Fruit fly (Drosophila melanogaster) whole organism, prepupa: ENCODE data around the gene CG17029.

Experiments
- Blimp-1 ChIP-seq: fragments of 200-800 bp; sonication (Bioruptor generic); optimal IDR thresholded peaks from 3 replicates; lab custom pipeline; 2017; ENCODE audit warnings: missing biosample characterization, missing genetic modification characterization, mild to moderate bottlenecking, moderate library complexity, missing genetic modification reagents
- CG10631 ChIP-seq: fragments of 200-800 bp; sonication (Bioruptor generic); optimal IDR thresholded peaks from 2 replicates; lab custom pipeline; 2016; ENCODE audit warnings: missing biosample characterization, missing genetic modification characterization
- CG11294 ChIP-seq: fragments of 200-800 bp; sonication (Bioruptor generic); IDR thresholded peaks from 2 replicates; pipeline ENCODE4 v1.3.6; 2022; ENCODE audit warnings: missing biosample characterization, missing genetic modification characterization
- CG11762 ChIP-seq: fragments of 200-800 bp; sonication (Bioruptor generic); optimal IDR thresholded peaks from 3 replicates; lab custom pipeline; 2016; ENCODE audit warnings: missing biosample characterization, missing genetic modification characterization; ENCODE audit not compliant: insufficient read depth
- CG11902 ChIP-seq: fragments of 200-800 bp; sonication (Bioruptor generic); optimal IDR thresholded peaks from 3 replicates; lab custom pipeline; 2016; ENCODE audit warnings: missing biosample characterization, missing genetic modification characterization
- CG15336 ChIP-seq: fragments of 200-800 bp; sonication (Bioruptor generic); IDR thresholded peaks from 2 replicates; pipeline ENCODE4 v1.3.6; 2022; ENCODE audit warnings: missing biosample characterization, missing genetic modification characterization
- CG1621 ChIP-seq: fragments of 200-800 bp; sonication (Bioruptor generic); optimal IDR thresholded peaks from 3 replicates; lab custom pipeline; 2018; ENCODE audit warnings: missing biosample characterization, mild to moderate bottlenecking, missing genetic modification characterization
- CG3032 ChIP-seq: fragments of 200-800 bp; optimal IDR thresholded peaks from 2 replicates; lab custom pipeline; 2019; ENCODE audit warnings: missing biosample characterization, mild to moderate bottlenecking, missing genetic modification characterization, moderate library complexity
- CG31627 ChIP-seq: fragments of 200-800 bp; sonication (Bioruptor generic); optimal IDR thresholded peaks from 3 replicates; lab custom pipeline; 2016; ENCODE audit warnings: missing biosample characterization, missing genetic modification characterization
- CG32006 ChIP-seq: fragments of 200-800 bp; sonication (Bioruptor generic); optimal IDR thresholded peaks from 3 replicates; lab custom pipeline; 2017; ENCODE audit warnings: missing biosample characterization, mild to moderate bottlenecking, missing genetic modification characterization
- CG34406 ChIP-seq: fragments of 200-800 bp; sonication (Bioruptor generic); optimal IDR thresholded peaks from 3 replicates; lab custom pipeline; 2016; ENCODE audit warnings: missing biosample characterization, missing genetic modification characterization
- CG3919 ChIP-seq: fragments of 200-800 bp; sonication (Bioruptor generic); optimal IDR thresholded peaks from 3 replicates; lab custom pipeline; 2016; ENCODE audit warnings: missing biosample characterization, missing genetic modification characterization
- CG6163 ChIP-seq: fragments of 200-800 bp; sonication (Bioruptor generic); IDR thresholded peaks from 3 replicates; pipeline ENCODE4 v1.3.6; 2022; ENCODE audit warnings: missing biosample characterization, missing genetic modification characterization
- CG6276 ChIP-seq: fragments of 200-800 bp; sonication (Bioruptor generic); optimal IDR thresholded peaks from 2 replicates; lab custom pipeline; 2017; ENCODE audit warnings: missing biosample characterization, mild to moderate bottlenecking, missing genetic modification characterization
- CG6792 ChIP-seq: fragments of 200-800 bp; sonication (Bioruptor generic); optimal IDR thresholded peaks from 3 replicates; lab custom pipeline; 2016; ENCODE audit warnings: missing biosample characterization, missing genetic modification characterization
- CG7368 ChIP-seq: fragments of 200-800 bp; sonication (Bioruptor generic); optimal IDR thresholded peaks from 3 replicates; lab custom pipeline; 2016; ENCODE audit warnings: missing biosample characterization, missing genetic modification characterization
- CG8119 ChIP-seq: fragments of 200-800 bp; sonication (Bioruptor generic); IDR thresholded peaks from 3 replicates; pipeline ENCODE4 v1.3.6; 2022; ENCODE audit warnings: missing biosample characterization, missing genetic modification characterization
- CG8319 ChIP-seq: fragments of 200-800 bp; sonication (Bioruptor generic); optimal IDR thresholded peaks from 3 replicates; lab custom pipeline; 2016; ENCODE audit warnings: missing biosample characterization, missing genetic modification characterization
- CG8632 ChIP-seq: fragments of 200-800 bp; sonication (Bioruptor generic); optimal IDR thresholded peaks from 3 replicates; lab custom pipeline; 2016; ENCODE audit warnings: missing biosample characterization, missing genetic modification characterization
- Eip75B ChIP-seq: fragments of 200-800 bp; sonication (Bioruptor generic); optimal IDR thresholded peaks from 3 replicates; lab custom pipeline; 2016; ENCODE audit warnings: missing biosample characterization, missing genetic modification characterization
- Eip78C ChIP-seq: fragments of 200-800 bp; sonication (Bioruptor generic); peaks from one replicate; lab custom pipeline; 2016; ENCODE audit warnings: missing biosample characterization, missing genetic modification characterization
- Eip93F ChIP-seq: fragments of 200-800 bp; sonication (Bioruptor generic); optimal IDR thresholded peaks from 2 replicates; lab custom pipeline; 2016; ENCODE audit warnings: missing biosample characterization, mild to moderate bottlenecking, missing genetic modification characterization
- Ets21C ChIP-seq: fragments of 200-800 bp; sonication (Bioruptor generic); optimal IDR thresholded peaks from 3 replicates; lab custom pipeline; 2016; ENCODE audit warnings: missing biosample characterization, missing genetic modification characterization
- Gug ChIP-seq: fragments of 200-800 bp; sonication (Bioruptor generic); IDR thresholded peaks from 2 replicates; pipeline ENCODE4 v1.3.6; 2022; ENCODE audit warnings: missing biosample characterization, missing genetic modification characterization
- Hr39 ChIP-seq: fragments of 200-800 bp; sonication (Bioruptor generic); optimal IDR thresholded peaks from 2 replicates; lab custom pipeline; 2016; ENCODE audit warnings: missing biosample characterization, missing genetic modification characterization
- Hr4 ChIP-seq: fragments of 200-800 bp; sonication (Bioruptor generic); optimal IDR thresholded peaks from 3 replicates; lab custom pipeline; 2016; ENCODE audit warnings: missing biosample characterization, missing genetic modification characterization
- Met ChIP-seq: fragments of 200-800 bp; sonication (Bioruptor generic); optimal IDR thresholded peaks from 3 replicates; lab custom pipeline; 2016; ENCODE audit warnings: missing biosample characterization, missing genetic modification characterization
- Smox ChIP-seq: fragments of 200-800 bp; sonication (Bioruptor generic); optimal IDR thresholded peaks from 3 replicates; lab custom pipeline; 2016; ENCODE audit warnings: missing biosample characterization, missing genetic modification characterization
- Sox102F ChIP-seq: fragments of 200-800 bp; sonication (Bioruptor generic); optimal IDR thresholded peaks from 2 replicates; lab custom pipeline; 2016; ENCODE audit warnings: missing biosample characterization, mild to moderate bottlenecking, missing genetic modification characterization
- Sox14 ChIP-seq: fragments of 200-800 bp; sonication (Bioruptor generic); optimal IDR thresholded peaks from 3 replicates; lab custom pipeline; 2016; ENCODE audit warnings: missing biosample characterization, missing genetic modification characterization
- Sox15 ChIP-seq: fragments of 200-800 bp; sonication (Bioruptor generic); optimal IDR thresholded peaks from 3 replicates; lab custom pipeline; 2016; ENCODE audit warnings: missing biosample characterization, missing genetic modification characterization
- acj6 ChIP-seq: fragments of 200-800 bp; sonication (Bioruptor generic); optimal IDR thresholded peaks from 3 replicates; lab custom pipeline; 2016; ENCODE audit warnings: missing biosample characterization, missing genetic modification characterization
- cyc ChIP-seq: fragments of 200-800 bp; sonication (Bioruptor generic); optimal IDR thresholded peaks from 3 replicates; lab custom pipeline; 2016; ENCODE audit warnings: missing biosample characterization, missing genetic modification characterization
- dsx ChIP-seq: fragments of 200-800 bp; optimal IDR thresholded peaks from 3 replicates; lab custom pipeline; 2019; ENCODE audit warnings: missing biosample characterization, mild to moderate bottlenecking, missing genetic modification characterization, moderate library complexity; ENCODE audit not compliant: poor library complexity, severe bottlenecking
- esn ChIP-seq: fragments of 200-800 bp; sonication (Bioruptor generic); optimal IDR thresholded peaks from 2 replicates; lab custom pipeline; 2016; ENCODE audit warnings: missing biosample characterization, mild to moderate bottlenecking, missing genetic modification characterization, moderate library complexity
- fd85E ChIP-seq: fragments of 200-800 bp; sonication (Bioruptor generic); optimal IDR thresholded peaks from 3 replicates; lab custom pipeline; 2016; ENCODE audit warnings: missing biosample characterization, missing genetic modification characterization
- fkh ChIP-seq: fragments of 200-800 bp; sonication (Bioruptor generic); optimal IDR thresholded peaks from 3 replicates; lab custom pipeline; 2017; ENCODE audit warnings: missing biosample characterization, mild to moderate bottlenecking, missing genetic modification characterization, moderate library complexity
- lz ChIP-seq: fragments of 200-800 bp; sonication (Bioruptor generic); optimal IDR thresholded peaks from 3 replicates; lab custom pipeline; 2016; ENCODE audit warnings: missing biosample characterization, missing genetic modification characterization
- net ChIP-seq: fragments of 200-800 bp; sonication (Bioruptor generic); optimal IDR thresholded peaks from 3 replicates; lab custom pipeline; 2016; ENCODE audit warnings: missing biosample characterization, missing genetic modification characterization
- pdm3 ChIP-seq: fragments of 200-800 bp; sonication (Bioruptor generic); optimal IDR thresholded peaks from 3 replicates; lab custom pipeline; 2016; ENCODE audit warnings: missing biosample characterization, missing genetic modification characterization
- salr ChIP-seq, 2 experiments: fragments of 200-800 bp; sonication (Bioruptor generic); optimal IDR thresholded peaks; 3 replicates each; lab custom pipeline; 2016 to 2018; ENCODE audit warnings: missing biosample characterization in 2 of 2, missing genetic modification characterization in 2 of 2, mild to moderate bottlenecking in 1 of 2
- spab ChIP-seq: fragments of 200-800 bp; sonication (Bioruptor generic); optimal IDR thresholded peaks from 2 replicates; lab custom pipeline; 2017; ENCODE audit warnings: missing biosample characterization, mild to moderate bottlenecking, missing genetic modification characterization, missing genetic modification reagents
- ss ChIP-seq, 2 experiments: fragments of 200-800 bp; sonication (Bioruptor generic); optimal IDR thresholded peaks; 2 replicates in 1 of 2; 3 replicates in 1 of 2; lab custom pipeline; 2017 to 2018; ENCODE audit warnings: mild to moderate bottlenecking in 2 of 2, missing biosample characterization in 2 of 2, missing genetic modification characterization in 2 of 2, moderate library complexity in 1 of 2
- svp ChIP-seq: fragments of 200-800 bp; sonication (Bioruptor generic); peaks from one replicate; lab custom pipeline; 2016; ENCODE audit warnings: missing biosample characterization, missing genetic modification characterization
- topi ChIP-seq: fragments of 200-800 bp; sonication (Bioruptor generic); optimal IDR thresholded peaks from 3 replicates; lab custom pipeline; 2016; ENCODE audit warnings: missing biosample characterization, missing genetic modification characterization
- vri ChIP-seq: fragments of 200-800 bp; sonication (Bioruptor generic); optimal IDR thresholded peaks from 3 replicates; lab custom pipeline; 2016; ENCODE audit warnings: missing biosample characterization, mild to moderate bottlenecking, missing genetic modification characterization

The CG17029 gene

DNA sequence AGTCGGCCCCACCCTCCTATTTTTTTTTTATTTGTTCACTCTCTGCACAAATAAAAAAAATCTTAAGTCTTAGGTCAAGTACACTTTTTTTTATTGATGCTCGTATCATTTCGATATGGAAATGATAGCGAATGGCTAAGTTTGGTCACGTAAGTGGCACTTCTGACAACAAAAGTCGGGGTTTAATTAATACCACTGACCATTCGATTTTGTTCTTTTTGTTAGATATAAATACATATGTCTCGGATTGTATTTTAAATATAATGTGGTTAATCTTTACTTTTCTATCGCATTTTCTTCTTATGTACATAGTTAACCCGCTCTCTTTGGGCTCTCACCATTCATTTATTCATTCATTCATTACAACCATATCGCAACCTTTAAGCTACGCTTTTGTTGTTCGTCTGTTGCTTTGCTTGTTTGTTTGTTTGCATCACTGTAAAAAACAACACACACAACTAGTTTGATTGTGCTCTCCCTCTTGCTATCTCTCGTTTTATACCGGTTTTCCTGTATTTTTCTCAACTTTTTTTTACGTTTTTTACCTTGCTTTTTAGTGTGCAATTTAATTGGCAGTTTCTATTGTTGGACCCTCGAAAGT, 25.5 kb downstream of the CG17029 start (continued):
- TF ChIP-seq CG1621 (tag; lab: Kevin White, UChicago) (no peak), CG3032 (peak; percentile 8), Eip75B (no peak), Blimp-1 (GFP tag; lab: Kevin White, UChicago) (no peak), Ets21C (no peak), esn (GFP tag; lab: Kevin White, UChicago) (no peak), vri (GFP tag; lab: Kevin White, UChicago) (no peak), Eip78C (GFP tag; lab: Kevin White, UChicago) (peak; percentile 86), svp (GFP tag; lab: Kevin White, UChicago) (peak; percentile 48), lz (GFP tag; lab: Kevin White, UChicago) (no peak), CG11762 (GFP tag; lab: Kevin White, UChicago) (no peak), CG32006 (peak; percentile 80), fd85E (GFP tag; lab: Kevin White, UChicago) (no peak)
- TF ChIP-seq, all 60 proteins: peak for 29

- TF ChIP-seq fkh (GFP tag; lab: Kevin White, UChicago): peak; percentile 53
- peak; percentile 42 for TF ChIP-seq esn (GFP tag; lab: Kevin White, UChicago)
- TF ChIP-seq CG6276: peak; percentile 89
- TF ChIP-seq acj6 (GFP tag; lab: Kevin White, UChicago): peak; percentile 57
- peak; percentile 47 for TF ChIP-seq Smox (GFP tag; lab: Kevin White, UChicago)
- TF ChIP-seq ss (GFP tag; optimal IDR thresholded peaks at IDR 0.05; lab: Kevin White, UChicago): peak; percentile 70 to 85
- peak; percentile 28 for TF ChIP-seq Eip75B
- TF ChIP-seq CG8119 (GFP tag; lab: Robert Waterston, UW): peak; percentile 74; the same call in 2 of the 3 replicates
- TF ChIP-seq CG6792 (GFP tag; lab: Kevin White, UChicago): peak; percentile 17
- peak; percentile 61 for TF ChIP-seq Sox14 (GFP tag; lab: Kevin White, UChicago)
- peak; percentile 14 for TF ChIP-seq CG11902 (GFP tag; lab: Kevin White, UChicago)
- peak; percentile 50 for TF ChIP-seq topi (GFP tag; lab: Kevin White, UChicago)
- TF ChIP-seq Hr4 (GFP tag; lab: Kevin White, UChicago): peak; percentile 57
- peak; percentile 46 for TF ChIP-seq dsx (GFP tag; lab: Kevin White, UChicago)
- peak; percentile 64 for TF ChIP-seq CG31627 (GFP tag; lab: Kevin White, UChicago)
- peak; percentile 89 for TF ChIP-seq Eip78C (GFP tag; lab: Kevin White, UChicago)
- TF ChIP-seq salr (GFP tag; optimal IDR thresholded peaks at IDR 0.05; lab: Kevin White, UChicago): peak; percentile 50 to 68
- no peak for TF ChIP-seq CG7368 (GFP tag; lab: Kevin White, UChicago)
- TF ChIP-seq cyc: peak; percentile 24
- TF ChIP-seq CG32006: peak; percentile 49
- no peak for TF ChIP-seq Gug (GFP tag; lab: Robert Waterston, UW)
- TF ChIP-seq Sox102F (GFP tag; lab: Kevin White, UChicago): peak; percentile 65
- TF ChIP-seq CG15336 (GFP tag; lab: Robert Waterston, UW): peak; percentile 66
- no peak for TF ChIP-seq CG11294
- no peak for TF ChIP-seq CG11762 (GFP tag; lab: Kevin White, UChicago)
- TF ChIP-seq CG8632 (GFP tag; lab: Kevin White, UChicago): peak; percentile 12
- peak; percentile 3 for TF ChIP-seq CG34406 (GFP tag; lab: Kevin White, UChicago)
- TF ChIP-seq CG1621 (tag; lab: Kevin White, UChicago): peak; percentile 80
- TF ChIP-seq svp (GFP tag; lab: Kevin White, UChicago): peak; percentile 73
- peak; percentile 58 for TF ChIP-seq net (GFP tag; lab: Kevin White, UChicago)
- peak; percentile 69 for TF ChIP-seq pdm3 (GFP tag; lab: Kevin White, UChicago)
- no peak for TF ChIP-seq Eip93F
- peak; percentile 64 for TF ChIP-seq CG10631 (GFP tag; lab: Kevin White, UChicago)
- peak; percentile 48 for TF ChIP-seq Hr39 (GFP tag; lab: Kevin White, UChicago)
- peak; percentile 44 for TF ChIP-seq CG3919 (GFP tag; lab: Kevin White, UChicago)
- TF ChIP-seq Sox15: no peak
- peak; percentile 48 for TF ChIP-seq Met (GFP tag; lab: Kevin White, UChicago)
- TF ChIP-seq Ets21C: peak; percentile 45
- TF ChIP-seq fd85E (GFP tag; lab: Kevin White, UChicago): no peak
- TF ChIP-seq CG8319: no peak
- peak; percentile 54 for TF ChIP-seq lz (GFP tag; lab: Kevin White, UChicago)
- peak; percentile 83 for TF ChIP-seq CG6163 (GFP tag; lab: Robert Waterston, UW)
- TF ChIP-seq spab (GFP tag; lab: Kevin White, UChicago): peak; percentile 58
Measured at dm6 chr3L:16004401-16005237, 27.9 kb downstream of the CG17029 start, which contains the start of the genes hzg and mRpS31. Gene hzg (minus strand): TSS chr3L:16004736. Gene mRpS31 (plus strand): TSS chr3L:16005193.
